Worm (Caenorhabditis elegans) whole organism, L4/young adult: Measurements from ENCODE around the gene acn-1.

ENCODE experiments used
- W03F9.2 ChIP-seq: fragments of 150-350 bp; optimal IDR thresholded peaks from 2 replicates; lab custom pipeline; 2014; ENCODE audit warnings: missing biosample characterization, missing genetic modification characterization
- dao-5 ChIP-seq: sonication (generic microtip); optimal IDR thresholded peaks from 2 replicates; lab custom pipeline; 2016; ENCODE audit warnings: missing genotype, missing genetic modification characterization, moderate library complexity, missing compliant biosample characterization
- him-1 ChIP-seq: sonication (generic microtip); optimal IDR thresholded peaks from 2 replicates; lab custom pipeline; 2016; ENCODE audit warnings: missing genotype, missing genetic modification reagents, missing genetic modification characterization, missing compliant biosample characterization

The acn-1 gene

ce11 chrX:5063750-5064652 lies 32.9 kb downstream of the acn-1 start, which contains the start of gene C24H10.2:
Gene C24H10.2, plus strand, starts transcription at chrX:5064602.
- TF ChIP-seq him-1 (tag; lab: Kevin White, UChicago) (peak; percentile 3), W03F9.2 (no peak)

- TF ChIP-seq dao-5 (tag; lab: Kevin White, UChicago), result no peak
- TF ChIP-seq him-1 (tag; lab: Kevin White, UChicago), result no peak
- TF ChIP-seq W03F9.2, result no peak
Measured at ce11 chrX:5061763-5062162, 35.1 kb downstream of the acn-1 start.

ce11 chrX:5060756-5061155 lies 36.1 kb downstream of the acn-1 start, which contains the start of gene C24H10.3:
Gene C24H10.3, plus strand, starts transcription at chrX:5061056.
- TF ChIP-seq dao-5 (tag; lab: Kevin White, UChicago), result no peak
- no peak for TF ChIP-seq W03F9.2

ce11 chrX:5059163-5059562 lies 37.7 kb downstream of the acn-1 start, which contains the start of gene C24H10.4:
Gene C24H10.4, minus strand, starts transcription at chrX:5059263.
- no peak for TF ChIP-seq dao-5 (tag; lab: Kevin White, UChicago)
- no peak for TF ChIP-seq him-1 (tag; lab: Kevin White, UChicago)
- no peak for TF ChIP-seq W03F9.2

- no peak for TF ChIP-seq dao-5 (tag; lab: Kevin White, UChicago)
- no peak for TF ChIP-seq him-1 (tag; lab: Kevin White, UChicago)
- TF ChIP-seq W03F9.2, result no peak
Measured at ce11 chrX:5043887-5044286, 53.0 kb downstream of the acn-1 start, which contains the start of gene Y64H9A.2. Gene Y64H9A.2, plus strand, starts transcription at chrX:5043976.
